Fruit fly (Drosophila melanogaster): ENCODE measurements around the gene mei-217.

DNA sequence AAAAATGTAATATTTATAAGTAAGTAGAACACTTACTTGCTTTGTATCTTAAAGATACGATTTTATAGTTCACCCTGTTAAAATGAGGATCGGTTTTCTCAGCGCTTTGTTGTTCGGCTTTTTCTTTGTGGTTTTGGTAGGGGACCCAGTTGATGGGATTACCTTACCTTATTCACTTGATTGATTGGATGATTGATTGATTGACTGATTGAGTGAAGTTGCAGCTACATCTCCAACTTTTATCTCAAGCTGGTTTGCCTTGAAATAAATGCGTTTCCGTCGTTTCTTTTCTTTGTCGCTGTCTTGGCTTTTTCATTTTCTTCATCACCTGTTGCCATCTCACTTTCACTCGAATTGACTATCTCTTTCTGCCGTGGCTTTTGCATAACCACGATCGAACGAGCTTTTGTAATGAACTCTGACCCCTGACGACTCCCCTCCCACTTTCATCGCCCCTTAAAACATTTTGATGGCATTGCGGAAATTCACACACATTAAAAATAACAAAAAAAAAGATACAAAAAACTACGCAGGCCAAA lies 30.1 kb upstream of the mei-217 start:
- TF ChIP-seq BEAF-32 (GFP tag; optimal IDR thresholded peaks at IDR 0.05) (no peak), bab2 (GFP tag; optimal IDR thresholded peaks at IDR 0.05) (no peak), gcm (GFP tag; optimal IDR thresholded peaks at IDR 0.05) (no peak), Hr51 (GFP tag; optimal IDR thresholded peaks at IDR 0.05) (no peak)
